Fruit fly (Drosophila melanogaster) whole organism, embryonic: ENCODE data around the gene CG2059.

ENCODE experiments used
- CG13775 ChIP-seq: fragments of 200-800 bp; sonication (Bioruptor generic); optimal IDR thresholded peaks from 3 replicates; lab custom pipeline; 2017; ENCODE audit warnings: missing biosample characterization, mild to moderate bottlenecking, missing genetic modification characterization
- CG1792 ChIP-seq: fragments of 200-800 bp; sonication (Bioruptor generic); optimal IDR thresholded peaks from 2 replicates; lab custom pipeline; 2016; ENCODE audit warnings: missing biosample characterization, missing genetic modification characterization
- CG4617 ChIP-seq: fragments of 200-800 bp; sonication (Bioruptor generic); optimal IDR thresholded peaks from 3 replicates; lab custom pipeline; 2016; ENCODE audit warnings: missing biosample characterization, missing genetic modification characterization, borderline replicate concordance
- Hmx ChIP-seq: fragments of 200-800 bp; sonication (Bioruptor generic); optimal IDR thresholded peaks from 2 replicates; lab custom pipeline; 2016; ENCODE audit warnings: missing biosample characterization, missing genetic modification characterization
- bigmax ChIP-seq: fragments of 200-800 bp; sonication (Bioruptor generic); optimal IDR thresholded peaks from 2 replicates; lab custom pipeline; 2018; ENCODE audit warnings: missing biosample characterization, mild to moderate bottlenecking, missing genetic modification characterization
- gem ChIP-seq: fragments of 200-800 bp; sonication (Bioruptor generic); optimal IDR thresholded peaks from 2 replicates; lab custom pipeline; 2019; ENCODE audit warnings: missing biosample characterization, mild to moderate bottlenecking, missing genetic modification characterization, moderate library complexity
- peb ChIP-seq: fragments of 200-800 bp; sonication (Bioruptor generic); IDR thresholded peaks from 2 replicates; pipeline ENCODE4 v1.3.6; 2022; ENCODE audit warnings: missing biosample characterization, missing genetic modification characterization
- rib ChIP-seq: fragments of 200-800 bp; sonication (Bioruptor generic); IDR thresholded peaks from 2 replicates; pipeline ENCODE4 v1.3.6; 2022; ENCODE audit warnings: missing biosample characterization, missing genetic modification characterization
- tup ChIP-seq: fragments of 200-800 bp; sonication (Bioruptor generic); optimal IDR thresholded peaks from 2 replicates; lab custom pipeline; 2016; ENCODE audit warnings: missing biosample characterization, mild to moderate bottlenecking, missing genetic modification characterization, moderate library complexity

- peak; percentile 33 for TF ChIP-seq CG13775 (GFP tag; lab: Kevin White, UChicago)
- peak; percentile 76 for TF ChIP-seq gem (tag; lab: Kevin White, UChicago)
- peak; percentile 35 for TF ChIP-seq CG1792
- TF ChIP-seq CG4617 (GFP tag; lab: Kevin White, UChicago), result no peak
- TF ChIP-seq bigmax, result no peak
- peak; percentile 68 for TF ChIP-seq rib (GFP tag; lab: Robert Waterston, UW)
- TF ChIP-seq tup (GFP tag; lab: Kevin White, UChicago), result peak; percentile 24
- no peak for TF ChIP-seq peb (GFP tag; lab: Robert Waterston, UW)
- no peak for TF ChIP-seq Hmx (GFP tag; lab: Kevin White, UChicago)
These were observed 46.3 kb downstream of the CG2059 start for dm6 chrX:7332493-7332892.
